In genomic region chrX:7700239-7700793, dm6 we compare ENCODE assay signal across 6 fruit fly cellular contexts.
TF ChIP-seq lines count a peak whose summit lies in the region.

No protein-coding gene starts in this region.

- peak; percentile 46 for TF ChIP-seq CTCF in whole organism, embryonic (GFP tag; optimal IDR thresholded peaks at IDR 0.05; lab: Kevin White, UChicago)

TF ChIP-seq in Kc167, 6 proteins besides CTCF, POLR2A, EP300 and RAD21:
- TF ChIP-seq insv (optimal IDR thresholded peaks at IDR 0.05; lab: Kevin White, UChicago) (no peak), Myc (optimal IDR thresholded peaks at IDR 0.05; lab: Kevin White, UChicago) (no peak), psq (optimal IDR thresholded peaks at IDR 0.05; lab: Kevin White, UChicago) (peak; percentile 21), ttk (optimal IDR thresholded peaks at IDR 0.05; lab: Kevin White, UChicago) (no peak), h (optimal IDR thresholded peaks at IDR 0.05; lab: Kevin White, UChicago) (no peak)

TF ChIP-seq in whole organism, adult, 20 proteins besides CTCF, POLR2A, EP300 and RAD21 (continues in another document):
- TF ChIP-seq CG11617 (GFP tag; optimal IDR thresholded peaks at IDR 0.05; lab: Kevin White, UChicago) (peak; percentile 52), CG1620 (GFP tag; optimal IDR thresholded peaks at IDR 0.05; lab: Kevin White, UChicago) (peak; percentile 90), Mnt (GFP tag; optimal IDR thresholded peaks at IDR 0.05; lab: Kevin White, UChicago) (peak; percentile 81), CG12768 (GFP tag; optimal IDR thresholded peaks at IDR 0.05; lab: Kevin White, UChicago) (peak; percentile 91), CG33017 (tag; optimal IDR thresholded peaks at IDR 0.05; lab: Kevin White, UChicago) (peak; percentile 89), pad (GFP tag; optimal IDR thresholded peaks at IDR 0.05; lab: Kevin White, UChicago) (peak; percentile 84), CG7101 (tag; optimal IDR thresholded peaks at IDR 0.05; lab: Kevin White, UChicago) (peak; percentile 95), Clk (GFP tag; optimal IDR thresholded peaks at IDR 0.05; lab: Kevin White, UChicago) (peak; percentile 83), cnc (optimal IDR thresholded peaks at IDR 0.05; lab: Kevin White, UChicago) (no peak), Hr96 (GFP tag; optimal IDR thresholded peaks at IDR 0.05; lab: Kevin White, UChicago) (peak; percentile 82), ovo (GFP tag; optimal IDR thresholded peaks at IDR 0.05; lab: Kevin White, UChicago) (peak; percentile 12), Crg-1 (GFP tag; optimal IDR thresholded peaks at IDR 0.05; lab: Kevin White, UChicago) (peak; percentile 86), toe (GFP tag; optimal IDR thresholded peaks at IDR 0.05; lab: Kevin White, UChicago) (peak; percentile 84), bab1 (GFP tag; optimal IDR thresholded peaks at IDR 0.05; lab: Kevin White, UChicago) (peak; percentile 87), CG5204 (GFP tag; optimal IDR thresholded peaks at IDR 0.05; lab: Kevin White, UChicago) (peak; percentile 91), tj (GFP tag; optimal IDR thresholded peaks at IDR 0.05; lab: Kevin White, UChicago) (peak; percentile 74), CG14711 (tag; optimal IDR thresholded peaks at IDR 0.05; lab: Kevin White, UChicago) (peak; percentile 90)

TF ChIP-seq in whole organism, embryonic, 481 proteins besides CTCF, POLR2A, EP300 and RAD21 (continues in another document):
- TF ChIP-seq CG7271 (tag; optimal IDR thresholded peaks at IDR 0.05; lab: Kevin White, UChicago): no peak
- peak; percentile 77 for TF ChIP-seq CG11696 (GFP tag; IDR thresholded peaks at IDR 0.05; lab: Robert Waterston, UW)
- peak; percentile 93 for TF ChIP-seq Oli (tag; optimal IDR thresholded peaks at IDR 0.05; lab: Kevin White, UChicago)
- TF ChIP-seq salm (tag; optimal IDR thresholded peaks at IDR 0.05; lab: Kevin White, UChicago): peak; percentile 79
- peak; percentile 47 for TF ChIP-seq Lhr (GFP tag; optimal IDR thresholded peaks at IDR 0.05; lab: Kevin White, UChicago)
- TF ChIP-seq crc (GFP tag; optimal IDR thresholded peaks at IDR 0.05; lab: Kevin White, UChicago): peak; percentile 78
- peak; percentile 95 for TF ChIP-seq CG10654 (GFP tag; optimal IDR thresholded peaks at IDR 0.05; lab: Kevin White, UChicago)
- peak; percentile 67 for TF ChIP-seq CG6254 (GFP tag; optimal IDR thresholded peaks at IDR 0.05; lab: Kevin White, UChicago)
- peak; percentile 96 for TF ChIP-seq CG9817 (tag; optimal IDR thresholded peaks at IDR 0.05; lab: Kevin White, UChicago)
- TF ChIP-seq Ets97D (GFP tag; optimal IDR thresholded peaks at IDR 0.05; lab: Kevin White, UChicago): peak; percentile 68
- TF ChIP-seq tgo (GFP tag; IDR thresholded peaks at IDR 0.05; lab: Robert Waterston, UW): peak; percentile 93
- peak; percentile 83 for TF ChIP-seq fu2 (GFP tag; optimal IDR thresholded peaks at IDR 0.05; lab: Kevin White, UChicago)
- TF ChIP-seq CrebB (tag; optimal IDR thresholded peaks at IDR 0.05; lab: Kevin White, UChicago): peak; percentile 89
- TF ChIP-seq Hr39 (optimal IDR thresholded peaks at IDR 0.05; lab: Kevin White, UChicago): no peak
- peak; percentile 97 for TF ChIP-seq mirr (GFP tag; optimal IDR thresholded peaks at IDR 0.05; lab: Kevin White, UChicago)
- peak; percentile 89 for TF ChIP-seq Abd-B (GFP tag; optimal IDR thresholded peaks at IDR 0.05; lab: Kevin White, UChicago)
- peak; percentile 18 for TF ChIP-seq CG8290 (GFP tag; optimal IDR thresholded peaks at IDR 0.05; lab: Kevin White, UChicago)
- peak in 1 of 2 experiments; percentile 99 for TF ChIP-seq CG8290 (tag; optimal IDR thresholded peaks at IDR 0.05; lab: Kevin White, UChicago)

TF ChIP-seq in whole organism, prepupa, 60 proteins besides CTCF, POLR2A, EP300 and RAD21 (continues in another document):
- TF ChIP-seq lz (GFP tag; optimal IDR thresholded peaks at IDR 0.05; lab: Kevin White, UChicago) (peak; percentile 87), CG31627 (GFP tag; optimal IDR thresholded peaks at IDR 0.05; lab: Kevin White, UChicago) (peak; percentile 92), cyc (GFP tag; optimal IDR thresholded peaks at IDR 0.05; lab: Kevin White, UChicago) (peak; percentile 89), CG6808 (GFP tag; optimal IDR thresholded peaks at IDR 0.05; lab: Kevin White, UChicago) (no peak), CG10669 (GFP tag; optimal IDR thresholded peaks at IDR 0.05; lab: Kevin White, UChicago) (peak; percentile 60), spab (GFP tag; optimal IDR thresholded peaks at IDR 0.05; lab: Kevin White, UChicago) (peak; percentile 25), fd59A (GFP tag; optimal IDR thresholded peaks at IDR 0.05; lab: Kevin White, UChicago) (peak; percentile 60), CG9139 (GFP tag; optimal IDR thresholded peaks at IDR 0.05; lab: Kevin White, UChicago) (no peak), CG6276 (GFP tag; optimal IDR thresholded peaks at IDR 0.05; lab: Kevin White, UChicago) (peak; percentile 78), salr (GFP tag; optimal IDR thresholded peaks at IDR 0.05; lab: Kevin White, UChicago) (peak; percentile 60 to 62), dac (GFP tag; optimal IDR thresholded peaks at IDR 0.05; lab: Kevin White, UChicago) (peak; percentile 85), CG6854 (GFP tag; optimal IDR thresholded peaks at IDR 0.05; lab: Kevin White, UChicago) (no peak), eg (GFP tag; IDR thresholded peaks at IDR 0.05; lab: Robert Waterston, UW) (peak; percentile 96), Smox (GFP tag; optimal IDR thresholded peaks at IDR 0.05; lab: Kevin White, UChicago) (peak; percentile 80), Lpt (GFP tag; optimal IDR thresholded peaks at IDR 0.05; lab: Kevin White, UChicago) (peak; percentile 73), achi (GFP tag; optimal IDR thresholded peaks at IDR 0.05; lab: Kevin White, UChicago) (peak; percentile 81), CG1621 (tag; optimal IDR thresholded peaks at IDR 0.05; lab: Kevin White, UChicago) (peak; percentile 63), topi (GFP tag; optimal IDR thresholded peaks at IDR 0.05; lab: Kevin White, UChicago) (peak; percentile 85), fd85E (GFP tag; optimal IDR thresholded peaks at IDR 0.05; lab: Kevin White, UChicago) (no peak)

TF ChIP-seq in whole organism, pupa, 21 proteins besides CTCF, POLR2A, EP300 and RAD21 (continues in another document):
- peak; percentile 75 for TF ChIP-seq rn (GFP tag; IDR thresholded peaks at IDR 0.05; lab: Robert Waterston, UW)
- peak; percentile 14 for TF ChIP-seq D1 (tag; optimal IDR thresholded peaks at IDR 0.05; lab: Kevin White, UChicago)
- TF ChIP-seq CG8301 (tag; optimal IDR thresholded peaks at IDR 0.05; lab: Kevin White, UChicago): peak; percentile 77
- TF ChIP-seq Snoo (tag; optimal IDR thresholded peaks at IDR 0.05; lab: Kevin White, UChicago): peak; percentile 26
- TF ChIP-seq CG4496 (GFP tag; IDR thresholded peaks at IDR 0.05; lab: Robert Waterston, UW): peak; percentile 96
- no peak for TF ChIP-seq CG13204 (GFP tag; optimal IDR thresholded peaks at IDR 0.05; lab: Kevin White, UChicago)
- TF ChIP-seq Pif1B (GFP tag; optimal IDR thresholded peaks at IDR 0.05; lab: Kevin White, UChicago): peak; percentile 56
- TF ChIP-seq CG9948 (tag; optimal IDR thresholded peaks at IDR 0.05; lab: Kevin White, UChicago): peak; percentile 54
- TF ChIP-seq CG10348 (GFP tag; IDR thresholded peaks at IDR 0.05; lab: Robert Waterston, UW): peak; percentile 85
- TF ChIP-seq CG34367 (tag; optimal IDR thresholded peaks at IDR 0.05; lab: Kevin White, UChicago): peak; percentile 56
- TF ChIP-seq CG17806 (tag; optimal IDR thresholded peaks at IDR 0.05; lab: Kevin White, UChicago): peak; percentile 64
- no peak for TF ChIP-seq gl (tag; optimal IDR thresholded peaks at IDR 0.05; lab: Kevin White, UChicago)
- TF ChIP-seq CG32121 (GFP tag; IDR thresholded peaks at IDR 0.05; lab: Robert Waterston, UW): peak; percentile 93
- TF ChIP-seq CG14655 (GFP tag; optimal IDR thresholded peaks at IDR 0.05; lab: Kevin White, UChicago): peak; percentile 81
- peak; percentile 44 for TF ChIP-seq Pif1A (GFP tag; optimal IDR thresholded peaks at IDR 0.05; lab: Kevin White, UChicago)
- peak; percentile 93 for TF ChIP-seq Ets98B (GFP tag; IDR thresholded peaks at IDR 0.05; lab: Robert Waterston, UW)
- peak; percentile 86 for TF ChIP-seq CG12605 (GFP tag; IDR thresholded peaks at IDR 0.05; lab: Robert Waterston, UW)
- peak; percentile 95 for TF ChIP-seq fd96Ca (GFP tag; IDR thresholded peaks at IDR 0.05; lab: Robert Waterston, UW)
- TF ChIP-seq EcR (GFP tag; optimal IDR thresholded peaks at IDR 0.05; lab: Kevin White, UChicago): no peak
- peak; percentile 50 for TF ChIP-seq CG8159 (tag; optimal IDR thresholded peaks at IDR 0.05; lab: Kevin White, UChicago)

TF ChIP-seq in whole organism, wandering third instar larva, 38 proteins besides CTCF, POLR2A, EP300 and RAD21 (continues in another document):
- peak; percentile 71 for TF ChIP-seq CG9705 (GFP tag; optimal IDR thresholded peaks at IDR 0.05; lab: Kevin White, UChicago)
- TF ChIP-seq HLH106 (tag; optimal IDR thresholded peaks at IDR 0.05; lab: Kevin White, UChicago): peak; percentile 87
- peak; percentile 45 for TF ChIP-seq Jra (GFP tag; optimal IDR thresholded peaks at IDR 0.05; lab: Kevin White, UChicago)
- TF ChIP-seq foxo (GFP tag; optimal IDR thresholded peaks at IDR 0.05; lab: Kevin White, UChicago): peak in 1 of 2 experiments; percentile 76
- peak; percentile 86 for TF ChIP-seq rgr (GFP tag; optimal IDR thresholded peaks at IDR 0.05; lab: Kevin White, UChicago)
- TF ChIP-seq Hnf4 (GFP tag; optimal IDR thresholded peaks at IDR 0.05; lab: Kevin White, UChicago): peak; percentile 82
- TF ChIP-seq fru (GFP tag; optimal IDR thresholded peaks at IDR 0.05; lab: Kevin White, UChicago): peak; percentile 73
- TF ChIP-seq Rel (GFP tag; optimal IDR thresholded peaks at IDR 0.05; lab: Kevin White, UChicago): peak; percentile 26
- peak; percentile 29 for TF ChIP-seq Rel (tag; optimal IDR thresholded peaks at IDR 0.05; lab: Kevin White, UChicago)
- TF ChIP-seq pan (optimal IDR thresholded peaks at IDR 0.05; lab: Kevin White, UChicago): no peak
- TF ChIP-seq h (GFP tag; optimal IDR thresholded peaks at IDR 0.05; lab: Kevin White, UChicago): peak; percentile 89
- no peak for TF ChIP-seq tai (GFP tag; optimal IDR thresholded peaks at IDR 0.05; lab: Kevin White, UChicago)
- TF ChIP-seq Hr83 (GFP tag; optimal IDR thresholded peaks at IDR 0.05; lab: Kevin White, UChicago; ENCODE audit: poor library complexity, severe bottlenecking): peak; percentile 85
- no peak for TF ChIP-seq jim (GFP tag; optimal IDR thresholded peaks at IDR 0.05; lab: Kevin White, UChicago)
- peak; percentile 80 for TF ChIP-seq Sp1 (GFP tag; optimal IDR thresholded peaks at IDR 0.05; lab: Kevin White, UChicago)
- no peak for TF ChIP-seq Hr78 (GFP tag; optimal IDR thresholded peaks at IDR 0.05; lab: Kevin White, UChicago)
- TF ChIP-seq Vsx2 (GFP tag; optimal IDR thresholded peaks at IDR 0.05; lab: Kevin White, UChicago; ENCODE audit: partially characterized antibody): no peak
- peak; percentile 82 for TF ChIP-seq psq (GFP tag; optimal IDR thresholded peaks at IDR 0.05; lab: Kevin White, UChicago)
- peak; percentile 57 for TF ChIP-seq CG32264 (GFP tag; optimal IDR thresholded peaks at IDR 0.05; lab: Kevin White, UChicago)
- peak; percentile 68 for TF ChIP-seq dmrt93B (GFP tag; optimal IDR thresholded peaks at IDR 0.05; lab: Kevin White, UChicago)
- TF ChIP-seq Dif (GFP tag; optimal IDR thresholded peaks at IDR 0.05; lab: Kevin White, UChicago; ENCODE audit: partially characterized antibody): no peak
- peak; percentile 79 for TF ChIP-seq ey (GFP tag; optimal IDR thresholded peaks at IDR 0.05; lab: Kevin White, UChicago)
